Fruit fly (Drosophila melanogaster) whole organism, embryonic: Measurements from ENCODE around the gene orion.

ENCODE experiments used
- BEAF-32 ChIP-seq: fragments of 200-800 bp; sonication (Bioruptor generic); optimal IDR thresholded peaks from 3 replicates; lab custom pipeline; 2017; ENCODE audit warnings: missing biosample characterization, missing genetic modification characterization, mild to moderate bottlenecking, moderate library complexity, missing genetic modification reagents
- CG11085 ChIP-seq: fragments of 200-800 bp; sonication (Bioruptor generic); IDR thresholded peaks from 2 replicates; pipeline ENCODE4 v1.3.6; 2022; ENCODE audit warnings: missing biosample characterization, missing genetic modification characterization
- CG11504 ChIP-seq: fragments of 200-800 bp; sonication (Bioruptor generic); optimal IDR thresholded peaks from 3 replicates; lab custom pipeline; 2019; ENCODE audit warnings: missing biosample characterization, mild to moderate bottlenecking, missing genetic modification characterization, moderate library complexity
- CG12104 ChIP-seq: fragments of 200-800 bp; sonication (Bioruptor generic); optimal IDR thresholded peaks from 3 replicates; lab custom pipeline; 2016; ENCODE audit warnings: missing biosample characterization, missing genetic modification characterization
- CG12659 ChIP-seq: fragments of 200-800 bp; sonication (Bioruptor generic); optimal IDR thresholded peaks from 3 replicates; lab custom pipeline; 2017; ENCODE audit warnings: mild to moderate bottlenecking, missing biosample characterization, missing genetic modification reagents, missing genetic modification characterization
- CG15514 ChIP-seq: fragments of 200-800 bp; sonication (Bioruptor generic); optimal IDR thresholded peaks from 3 replicates; lab custom pipeline; 2017; ENCODE audit warnings: missing biosample characterization, missing genetic modification characterization, mild to moderate bottlenecking, moderate library complexity, missing genetic modification reagents
- CG15601 ChIP-seq: fragments of 200-800 bp; sonication (Bioruptor generic); optimal IDR thresholded peaks from 3 replicates; lab custom pipeline; 2019; ENCODE audit warnings: missing biosample characterization, mild to moderate bottlenecking, missing genetic modification characterization, moderate library complexity
- CG1602 ChIP-seq: fragments of 200-800 bp; sonication (Bioruptor generic); optimal IDR thresholded peaks from 3 replicates; lab custom pipeline; 2016; ENCODE audit warnings: missing biosample characterization, missing genetic modification characterization
- CG17361 ChIP-seq: fragments of 200-800 bp; sonication (Bioruptor generic); IDR thresholded peaks from 3 replicates; pipeline ENCODE4 v1.3.6; 2022; ENCODE audit warnings: missing biosample characterization, missing genetic modification characterization
- CG18262 ChIP-seq: fragments of 200-800 bp; optimal IDR thresholded peaks from 3 replicates; lab custom pipeline; 2019; ENCODE audit warnings: missing biosample characterization, mild to moderate bottlenecking, missing genetic modification characterization, moderate library complexity
- CG2116 ChIP-seq: fragments of 200-800 bp; sonication (Bioruptor generic); optimal IDR thresholded peaks from 3 replicates; lab custom pipeline; 2018; ENCODE audit warnings: missing biosample characterization, mild to moderate bottlenecking, missing genetic modification characterization
- CG2678 ChIP-seq: fragments of 200-800 bp; sonication (Bioruptor generic); optimal IDR thresholded peaks from 3 replicates; lab custom pipeline; 2019; ENCODE audit warnings: missing biosample characterization, mild to moderate bottlenecking, missing genetic modification characterization, moderate library complexity
- CG2712 ChIP-seq: fragments of 200-800 bp; optimal IDR thresholded peaks from 3 replicates; lab custom pipeline; 2019; ENCODE audit warnings: missing biosample characterization, mild to moderate bottlenecking, missing genetic modification characterization, moderate library complexity
- CG30403 ChIP-seq: fragments of 200-800 bp; sonication (Bioruptor generic); optimal IDR thresholded peaks from 3 replicates; lab custom pipeline; 2016; ENCODE audit warnings: missing biosample characterization, missing genetic modification characterization
- CG3163 ChIP-seq: fragments of 200-800 bp; sonication (Bioruptor generic); optimal IDR thresholded peaks from 3 replicates; lab custom pipeline; 2016; ENCODE audit warnings: missing biosample characterization, missing genetic modification characterization
- CG3281 ChIP-seq: fragments of 200-800 bp; sonication (Bioruptor generic); optimal IDR thresholded peaks from 3 replicates; lab custom pipeline; 2017; ENCODE audit warnings: missing biosample characterization, mild to moderate bottlenecking, missing genetic modification characterization
- CG33557 ChIP-seq: fragments of 200-800 bp; sonication (Bioruptor generic); optimal IDR thresholded peaks from 2 replicates; lab custom pipeline; 2019; ENCODE audit warnings: missing biosample characterization, mild to moderate bottlenecking, missing genetic modification characterization, moderate library complexity
- CG6683 ChIP-seq: fragments of 200-800 bp; sonication (Bioruptor generic); optimal IDR thresholded peaks from 2 replicates; lab custom pipeline; 2017; ENCODE audit warnings: missing biosample characterization, mild to moderate bottlenecking, missing genetic modification characterization, missing genetic modification reagents
- CG7839 ChIP-seq: fragments of 200-800 bp; sonication (Bioruptor generic); optimal IDR thresholded peaks from 3 replicates; lab custom pipeline; 2018; ENCODE audit warnings: missing biosample characterization, mild to moderate bottlenecking, missing genetic modification characterization, moderate library complexity
- CG8290 ChIP-seq, 3 experiments: fragments of 200-800 bp; sonication (Bioruptor generic); optimal IDR thresholded peaks; 2 replicates each; lab custom pipeline; 2016 to 2019; ENCODE audit warnings: missing biosample characterization in 3 of 3, missing genetic modification characterization in 3 of 3, mild to moderate bottlenecking in 2 of 3, moderate library complexity in 1 of 3
- CG8388 ChIP-seq: fragments of 200-800 bp; sonication (Bioruptor generic); optimal IDR thresholded peaks from 2 replicates; lab custom pipeline; 2019; ENCODE audit warnings: missing biosample characterization, mild to moderate bottlenecking, missing genetic modification characterization, moderate library complexity
- CG9727 ChIP-seq: fragments of 200-800 bp; sonication (Bioruptor generic); optimal IDR thresholded peaks from 3 replicates; lab custom pipeline; 2017; ENCODE audit warnings: missing biosample characterization, mild to moderate bottlenecking, missing genetic modification characterization
- CG9817 ChIP-seq: fragments of 200-800 bp; sonication (Bioruptor generic); optimal IDR thresholded peaks from 2 replicates; lab custom pipeline; 2018; ENCODE audit warnings: missing biosample characterization, mild to moderate bottlenecking, missing genetic modification characterization, moderate library complexity
- CkIIα-i1 ChIP-seq: fragments of 200-800 bp; sonication (Bioruptor generic); IDR thresholded peaks from 2 replicates; pipeline ENCODE4 v1.3.6; 2022; ENCODE audit warnings: missing biosample characterization, missing genetic modification characterization
- CoRest ChIP-seq: fragments of 200-800 bp; sonication (Bioruptor generic); optimal IDR thresholded peaks from 3 replicates; lab custom pipeline; 2018; ENCODE audit warnings: missing biosample characterization, mild to moderate bottlenecking, missing genetic modification characterization, moderate library complexity
- D19A ChIP-seq: fragments of 200-800 bp; optimal IDR thresholded peaks from 3 replicates; lab custom pipeline; 2019; ENCODE audit warnings: missing biosample characterization, mild to moderate bottlenecking, missing genetic modification characterization, moderate library complexity
- ERR ChIP-seq: fragments of 200-800 bp; sonication (Bioruptor generic); optimal IDR thresholded peaks from 2 replicates; lab custom pipeline; 2016; ENCODE audit warnings: missing biosample characterization, missing genetic modification characterization
- Fer3 ChIP-seq: fragments of 200-800 bp; sonication (Bioruptor generic); optimal IDR thresholded peaks from 2 replicates; lab custom pipeline; 2018; ENCODE audit warnings: missing biosample characterization, mild to moderate bottlenecking, missing genetic modification characterization, moderate library complexity
- Hey ChIP-seq: fragments of 200-800 bp; sonication (Bioruptor generic); optimal IDR thresholded peaks from 3 replicates; lab custom pipeline; 2018; ENCODE audit warnings: missing biosample characterization, mild to moderate bottlenecking, missing genetic modification characterization
- MBD-R2 ChIP-seq: fragments of 200-800 bp; sonication (Bioruptor generic); IDR thresholded peaks from 2 replicates; pipeline ENCODE4 v1.3.6; 2022; ENCODE audit warnings: missing biosample characterization, missing genetic modification characterization
- Ptx1 ChIP-seq: fragments of 200-800 bp; sonication (Bioruptor generic); IDR thresholded peaks from 2 replicates; pipeline ENCODE4 v1.3.6; 2022; ENCODE audit warnings: missing biosample characterization, missing genetic modification characterization
- Scr ChIP-seq: fragments of 200-800 bp; sonication (Bioruptor generic); IDR thresholded peaks from 2 replicates; pipeline ENCODE4 v1.3.6; 2022; ENCODE audit warnings: missing biosample characterization, missing genetic modification characterization; ENCODE audit not compliant: partially characterized antibody
- Six4 ChIP-seq: fragments of 200-800 bp; sonication (Bioruptor generic); optimal IDR thresholded peaks from 2 replicates; lab custom pipeline; 2016; ENCODE audit warnings: missing biosample characterization, missing genetic modification characterization
- chinmo ChIP-seq: fragments of 200-800 bp; sonication (Bioruptor generic); IDR thresholded peaks from 4 replicates; pipeline ENCODE4 v1.3.6; 2022; ENCODE audit warnings: missing biosample characterization, missing genetic modification characterization; ENCODE audit not compliant: partially characterized antibody
- fd102C ChIP-seq: fragments of 200-800 bp; sonication (Bioruptor generic); optimal IDR thresholded peaks from 2 replicates; lab custom pipeline; 2018; ENCODE audit warnings: missing biosample characterization, mild to moderate bottlenecking, missing genetic modification characterization, moderate library complexity
- gem ChIP-seq: fragments of 200-800 bp; sonication (Bioruptor generic); optimal IDR thresholded peaks from 2 replicates; lab custom pipeline; 2019; ENCODE audit warnings: missing biosample characterization, mild to moderate bottlenecking, missing genetic modification characterization, moderate library complexity
- grau ChIP-seq: fragments of 200-800 bp; optimal IDR thresholded peaks from 3 replicates; lab custom pipeline; 2019; ENCODE audit warnings: missing biosample characterization, mild to moderate bottlenecking, missing genetic modification characterization, moderate library complexity
- inv ChIP-seq: fragments of 200-800 bp; sonication (Bioruptor generic); IDR thresholded peaks from 2 replicates; pipeline ENCODE4 v1.3.6; 2022; ENCODE audit warnings: missing biosample characterization, missing genetic modification characterization; ENCODE audit not compliant: partially characterized antibody
- lbe ChIP-seq: fragments of 200-800 bp; sonication (Bioruptor generic); optimal IDR thresholded peaks from 2 replicates; lab custom pipeline; 2016; ENCODE audit warnings: missing biosample characterization, mild to moderate bottlenecking, missing genetic modification characterization
- mld ChIP-seq: fragments of 200-800 bp; sonication (Bioruptor generic); IDR thresholded peaks from 3 replicates; pipeline ENCODE4 v1.3.6; 2022; ENCODE audit warnings: missing biosample characterization, missing genetic modification characterization; ENCODE audit not compliant: partially characterized antibody
- onecut ChIP-seq: fragments of 200-800 bp; sonication (Bioruptor generic); IDR thresholded peaks from 2 replicates; pipeline ENCODE4 v1.3.6; 2022; ENCODE audit warnings: missing biosample characterization, missing genetic modification characterization
- row ChIP-seq: fragments of 200-800 bp; sonication (Bioruptor generic); IDR thresholded peaks from 3 replicates; pipeline ENCODE4 v1.3.6; 2022; ENCODE audit warnings: missing biosample characterization, missing genetic modification characterization
- shn ChIP-seq: fragments of 200-800 bp; sonication (Bioruptor generic); optimal IDR thresholded peaks from 3 replicates; lab custom pipeline; 2016; ENCODE audit warnings: missing biosample characterization, missing genetic modification characterization
- sima ChIP-seq: fragments of 200-800 bp; sonication (Bioruptor generic); optimal IDR thresholded peaks from 2 replicates; lab custom pipeline; 2016; ENCODE audit warnings: missing biosample characterization, missing genetic modification characterization
- sna ChIP-seq: fragments of 200-800 bp; sonication (Bioruptor generic); IDR thresholded peaks from 2 replicates; pipeline ENCODE4 v1.3.6; 2022; ENCODE audit warnings: missing biosample characterization, missing genetic modification characterization; ENCODE audit not compliant: partially characterized antibody
- tll ChIP-seq, 2 experiments: fragments of 200-800 bp in 1 of 2; fragments of >200 bp in 1 of 2; sonication (Bioruptor generic) in 1 of 2; optimal IDR thresholded peaks; 2 replicates each; lab custom pipeline; 2017 to 2019; ENCODE audit warnings: missing biosample characterization in 2 of 2, missing genetic modification characterization in 2 of 2, mild to moderate bottlenecking in 1 of 2, moderate library complexity in 1 of 2
- trem ChIP-seq: fragments of 200-800 bp; optimal IDR thresholded peaks from 3 replicates; lab custom pipeline; 2019; ENCODE audit warnings: missing biosample characterization, mild to moderate bottlenecking, missing genetic modification characterization, moderate library complexity
- unpg ChIP-seq: fragments of 200-800 bp; sonication (Bioruptor generic); optimal IDR thresholded peaks from 3 replicates; lab custom pipeline; 2018; ENCODE audit warnings: missing biosample characterization, mild to moderate bottlenecking, missing genetic modification characterization, moderate library complexity

orion gene

dm6 chrX:7968215-7968799 lies 21.6 kb upstream of the orion start, which contains the start of gene sws (continued):
- TF ChIP-seq trem (peak; percentile 7), CG8388 (GFP tag; lab: Kevin White, UChicago) (peak; percentile 9), D19A (tag; lab: Kevin White, UChicago) (peak; percentile 17), row (GFP tag; lab: Robert Waterston, UW) (peak; percentile 50), Ptx1 (0 out of 2 replicates have a peak, but pooled peaks have one; percentile 22), gem (peak; percentile 71), grau (peak; percentile 53), shn (no peak), CG7839 (peak; percentile 54), Scr (GFP tag; lab: Robert Waterston, UW) (peak; percentile 66), fd102C (GFP tag; lab: Kevin White, UChicago) (no peak), CG12659 (peak; percentile 46), CG2116 (peak; percentile 96), CG12104 (GFP tag; lab: Kevin White, UChicago) (peak; percentile 41), onecut (GFP tag; lab: Robert Waterston, UW) (no peak), CG1602 (GFP tag; lab: Kevin White, UChicago) (peak; percentile 28), CG30403 (GFP tag; lab: Kevin White, UChicago) (peak; percentile 60), chinmo (GFP tag; lab: Robert Waterston, UW) (peak; percentile 9; the same call in 1 of the 4 replicates), CG6683 (GFP tag; lab: Kevin White, UChicago) (no peak), sna (peak; percentile 45), CG15601 (peak; percentile 27), CG11504 (peak; percentile 55), unpg (GFP tag; lab: Kevin White, UChicago) (peak; percentile 36), CG8290 (GFP tag; optimal IDR thresholded peaks at IDR 0.05; lab: Kevin White, UChicago) (no peak), CG8290 (tag; optimal IDR thresholded peaks at IDR 0.05; lab: Kevin White, UChicago) (peak in 1 of 2 experiments; percentile 50), CG11085 (no peak), ERR (GFP tag; lab: Kevin White, UChicago) (no peak), CG3163 (GFP tag; lab: Kevin White, UChicago) (no peak), CG33557 (peak; percentile 1), CG9727 (GFP tag; lab: Kevin White, UChicago) (peak; percentile 57), sima (GFP tag; lab: Kevin White, UChicago) (no peak), tll (GFP tag; optimal IDR thresholded peaks at IDR 0.05; lab: Kevin White, UChicago) (no peak), Fer3 (tag; lab: Kevin White, UChicago) (peak; percentile 22), Six4 (peak; percentile 29), Hey (no peak), CG18262 (peak; percentile 48), BEAF-32 (GFP tag; lab: Kevin White, UChicago) (peak; percentile 74), MBD-R2 (GFP tag; lab: Robert Waterston, UW) (no peak), inv (GFP tag; lab: Robert Waterston, UW) (peak; percentile 59), CG17361 (GFP tag; lab: Robert Waterston, UW) (peak; percentile 67), CkIIα-i1 (GFP tag; lab: Robert Waterston, UW) (no peak), lbe (GFP tag; lab: Kevin White, UChicago) (peak; percentile 1), CG3281 (GFP tag; lab: Kevin White, UChicago) (peak; percentile 49), mld (GFP tag; lab: Robert Waterston, UW) (peak; percentile 66; the same call in 1 of the 3 replicates), CG2678 (tag; lab: Kevin White, UChicago) (peak; percentile 63), CG9817 (peak; percentile 33), CG2712 (tag; lab: Kevin White, UChicago) (peak; percentile 41), CoRest (tag; lab: Kevin White, UChicago) (peak; percentile 67), CG15514 (GFP tag; lab: Kevin White, UChicago) (peak; percentile 43)
